Worm (Caenorhabditis elegans): ENCODE results near the gene tpst-1.

DNA sequence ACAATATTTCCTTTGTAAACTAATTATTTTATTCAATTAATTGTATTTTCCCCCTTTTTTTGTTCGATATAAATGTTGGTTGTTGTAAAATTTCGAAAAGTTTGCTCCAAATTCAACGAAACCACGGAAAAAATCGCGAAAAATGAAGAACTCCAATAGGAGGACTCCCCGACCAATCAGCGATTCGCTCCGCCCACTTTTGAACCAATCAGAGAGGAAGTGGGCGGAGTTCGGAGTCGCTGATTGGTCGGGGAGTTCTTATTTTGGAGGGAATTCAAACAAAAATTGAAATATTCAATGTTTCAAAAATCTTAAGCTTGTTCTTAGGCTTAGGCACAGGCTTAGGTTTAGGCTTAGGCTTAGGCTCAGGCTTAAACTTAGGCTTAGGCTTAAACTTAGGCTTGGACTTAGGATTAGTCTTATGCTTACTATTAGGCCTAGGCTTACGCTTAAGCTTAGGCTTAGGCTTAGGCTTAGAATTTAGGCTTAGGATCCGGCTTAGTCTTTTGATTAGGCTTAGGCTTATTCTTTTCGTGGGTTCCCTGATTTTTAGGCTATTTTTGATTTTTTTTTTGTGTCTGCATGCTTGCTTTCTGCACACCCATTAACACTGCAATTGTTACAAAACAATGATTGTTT, 21.6 kb downstream of the tpst-1 start:
- TF ChIP-seq ceh-45 (GFP tag; IDR thresholded peaks at IDR 0.05) = no peak
- TF ChIP-seq ceh-30 (tag; optimal IDR thresholded peaks at IDR 0.05) = no peak
- no peak for TF ChIP-seq ama-1 (optimal IDR thresholded peaks at IDR 0.05)
- no peak for TF ChIP-seq fax-1 (tag; optimal IDR thresholded peaks at IDR 0.05)
- no peak for TF ChIP-seq hlh-30 (tag; optimal IDR thresholded peaks at IDR 0.05; ENCODE audit: insufficient read depth)
- TF ChIP-seq pax-1 (tag; optimal IDR thresholded peaks at IDR 0.05) = no peak
- no peak for TF ChIP-seq F13H6.1 (tag; optimal IDR thresholded peaks at IDR 0.05)
- no peak for TF ChIP-seq unc-86 (tag; optimal IDR thresholded peaks at IDR 0.05)
- no peak for TF ChIP-seq dmd-4 (tag; optimal IDR thresholded peaks at IDR 0.05; ENCODE audit: borderline replicate concordance)
- TF ChIP-seq nhr-11 (tag; optimal IDR thresholded peaks at IDR 0.05) = no peak
- no peak for TF ChIP-seq ceh-14 (tag; optimal IDR thresholded peaks at IDR 0.05)
- no peak for TF ChIP-seq sox-4 (tag; optimal IDR thresholded peaks at IDR 0.05)
